Fruit fly (Drosophila melanogaster) whole organism, embryonic: Measurements from ENCODE around the gene CG6356.
A peak's percentile ranks its signal among the peaks of the same experiment; 100 is the strongest.

Experiments used
- Bdp1 ChIP-seq: fragments of 200-800 bp; sonication (Bioruptor generic); optimal IDR thresholded peaks from 3 replicates; lab custom pipeline; 2016; ENCODE audit warnings: missing biosample characterization, missing genetic modification characterization
- CG1024 ChIP-seq: fragments of 200-800 bp; sonication (Bioruptor generic); IDR thresholded peaks from 2 replicates; pipeline ENCODE4 v1.3.6; 2022; ENCODE audit warnings: missing biosample characterization, missing genetic modification characterization
- CG10979 ChIP-seq: fragments of 200-800 bp; sonication (Bioruptor generic); optimal IDR thresholded peaks from 2 replicates; lab custom pipeline; 2018; ENCODE audit warnings: missing biosample characterization, mild to moderate bottlenecking, missing genetic modification characterization, moderate library complexity
- CG11247 ChIP-seq: fragments of 200-800 bp; sonication (Bioruptor generic); IDR thresholded peaks from 2 replicates; pipeline ENCODE4 v1.3.6; 2022; ENCODE audit warnings: missing biosample characterization, missing genetic modification characterization
- CG12104 ChIP-seq: fragments of 200-800 bp; sonication (Bioruptor generic); optimal IDR thresholded peaks from 3 replicates; lab custom pipeline; 2016; ENCODE audit warnings: missing biosample characterization, missing genetic modification characterization
- CG12236 ChIP-seq: fragments of 200-800 bp; sonication (Bioruptor generic); optimal IDR thresholded peaks from 2 replicates; lab custom pipeline; 2016; ENCODE audit warnings: missing biosample characterization, missing genetic modification characterization
- CG13424 ChIP-seq: fragments of 200-800 bp; sonication (Bioruptor generic); optimal IDR thresholded peaks from 2 replicates; lab custom pipeline; 2019; ENCODE audit warnings: missing biosample characterization, mild to moderate bottlenecking, missing genetic modification characterization, moderate library complexity
- CG15011 ChIP-seq: fragments of 200-800 bp; sonication (Bioruptor generic); optimal IDR thresholded peaks from 3 replicates; lab custom pipeline; 2018; ENCODE audit warnings: missing biosample characterization, mild to moderate bottlenecking, missing genetic modification characterization
- CG15514 ChIP-seq: fragments of 200-800 bp; sonication (Bioruptor generic); optimal IDR thresholded peaks from 3 replicates; lab custom pipeline; 2017; ENCODE audit warnings: missing biosample characterization, missing genetic modification characterization, mild to moderate bottlenecking, moderate library complexity, missing genetic modification reagents
- CG18011 ChIP-seq: fragments of 200-800 bp; sonication (Bioruptor generic); optimal IDR thresholded peaks from 2 replicates; lab custom pipeline; 2017; ENCODE audit warnings: missing biosample characterization, missing genetic modification characterization, mild to moderate bottlenecking, moderate library complexity, missing genotype
- CG32532 ChIP-seq: fragments of 200-800 bp; sonication (Bioruptor generic); IDR thresholded peaks from 2 replicates; pipeline ENCODE4 v1.3.6; 2022; ENCODE audit warnings: missing biosample characterization, missing genetic modification characterization
- CG3995 ChIP-seq: fragments of 200-800 bp; sonication (Bioruptor generic); optimal IDR thresholded peaks from 3 replicates; lab custom pipeline; 2016; ENCODE audit warnings: missing biosample characterization, missing genetic modification characterization
- CG6272 ChIP-seq: fragments of 200-800 bp; sonication (Bioruptor generic); IDR thresholded peaks from 2 replicates; pipeline ENCODE4 v1.3.6; 2022; ENCODE audit warnings: missing biosample characterization, missing genetic modification characterization
- CG8359 ChIP-seq: fragments of 200-800 bp; sonication (Bioruptor generic); optimal IDR thresholded peaks from 2 replicates; lab custom pipeline; 2017; ENCODE audit warnings: missing biosample characterization, mild to moderate bottlenecking, missing genetic modification characterization, borderline replicate concordance
- CG9876 ChIP-seq: fragments of 200-800 bp; sonication (Bioruptor generic); optimal IDR thresholded peaks from 2 replicates; lab custom pipeline; 2016; ENCODE audit warnings: missing biosample characterization, missing genetic modification characterization
- D19A ChIP-seq: fragments of 200-800 bp; optimal IDR thresholded peaks from 3 replicates; lab custom pipeline; 2019; ENCODE audit warnings: missing biosample characterization, mild to moderate bottlenecking, missing genetic modification characterization, moderate library complexity
- Dfd ChIP-seq, 2 experiments: fragments of >200 bp; optimal IDR thresholded peaks; 2 replicates each; lab custom pipeline; 2017; ENCODE audit warnings: missing biosample characterization in 2 of 2, missing genetic modification characterization in 2 of 2
- Fer1 ChIP-seq: fragments of 200-800 bp; sonication (Bioruptor generic); optimal IDR thresholded peaks from 2 replicates; lab custom pipeline; 2017; ENCODE audit warnings: missing biosample characterization, mild to moderate bottlenecking, missing genetic modification characterization
- Fer2 ChIP-seq: fragments of 200-800 bp; sonication (Bioruptor generic); optimal IDR thresholded peaks from 2 replicates; lab custom pipeline; 2018; ENCODE audit warnings: missing biosample characterization, mild to moderate bottlenecking, missing genetic modification characterization, moderate library complexity
- GATAe ChIP-seq: fragments of 200-800 bp; sonication (Bioruptor generic); conservative IDR thresholded peaks from 2 replicates; pipeline ENCODE4 v1.3.6; 2022; ENCODE audit warnings: missing biosample characterization, missing genetic modification characterization
- HLHmδ ChIP-seq: fragments of 200-800 bp; sonication (Bioruptor generic); optimal IDR thresholded peaks from 2 replicates; lab custom pipeline; 2018; ENCODE audit warnings: missing biosample characterization, mild to moderate bottlenecking, missing genetic modification characterization, moderate library complexity
- Hey ChIP-seq: fragments of 200-800 bp; sonication (Bioruptor generic); optimal IDR thresholded peaks from 3 replicates; lab custom pipeline; 2018; ENCODE audit warnings: missing biosample characterization, mild to moderate bottlenecking, missing genetic modification characterization
- HmgD ChIP-seq: fragments of 200-800 bp; sonication (Bioruptor generic); optimal IDR thresholded peaks from 3 replicates; lab custom pipeline; 2016; ENCODE audit warnings: missing biosample characterization, missing genetic modification characterization
- HmgZ ChIP-seq: fragments of 200-800 bp; sonication (Bioruptor generic); optimal IDR thresholded peaks from 2 replicates; lab custom pipeline; 2018; ENCODE audit warnings: missing biosample characterization, mild to moderate bottlenecking, missing genetic modification characterization
- Hmr ChIP-seq: fragments of 200-800 bp; sonication (Bioruptor generic); optimal IDR thresholded peaks from 3 replicates; lab custom pipeline; 2017; ENCODE audit warnings: mild to moderate bottlenecking, missing biosample characterization, missing genetic modification reagents, missing genetic modification characterization
- Hmx ChIP-seq: fragments of 200-800 bp; sonication (Bioruptor generic); optimal IDR thresholded peaks from 2 replicates; lab custom pipeline; 2016; ENCODE audit warnings: missing biosample characterization, missing genetic modification characterization
- Hsf ChIP-seq: fragments of 200-800 bp; sonication (Bioruptor generic); optimal IDR thresholded peaks from 3 replicates; lab custom pipeline; 2016; ENCODE audit warnings: missing biosample characterization, missing genetic modification characterization
- Jarid2 ChIP-seq: fragments of 200-800 bp; sonication (Bioruptor generic); optimal IDR thresholded peaks from 3 replicates; lab custom pipeline; 2017; ENCODE audit warnings: mild to moderate bottlenecking, missing biosample characterization, missing genetic modification reagents, missing genetic modification characterization
- Kr ChIP-seq: fragments of 200-800 bp; sonication (Bioruptor generic); optimal IDR thresholded peaks from 2 replicates; lab custom pipeline; 2017; ENCODE audit warnings: missing biosample characterization, mild to moderate bottlenecking, missing genetic modification characterization
- Med ChIP-seq: fragments of 200-800 bp; sonication (Bioruptor generic); peaks from one replicate; lab custom pipeline; 2016; ENCODE audit warnings: missing biosample characterization, missing genetic modification characterization, mild to moderate bottlenecking, inconsistent platforms, moderate library complexity
- Pdp1 ChIP-seq, 2 experiments: fragments of 200-800 bp; sonication (Bioruptor generic); optimal IDR thresholded peaks; 3 replicates each; lab custom pipeline; 2016; ENCODE audit warnings: missing biosample characterization in 2 of 2, missing genetic modification characterization in 2 of 2, mild to moderate bottlenecking in 1 of 2, moderate library complexity in 1 of 2
- Ptx1 ChIP-seq: fragments of 200-800 bp; sonication (Bioruptor generic); IDR thresholded peaks from 2 replicates; pipeline ENCODE4 v1.3.6; 2022; ENCODE audit warnings: missing biosample characterization, missing genetic modification characterization
- Sox100B ChIP-seq: fragments of 200-800 bp; sonication (Bioruptor generic); optimal IDR thresholded peaks from 3 replicates; lab custom pipeline; 2018; ENCODE audit warnings: missing biosample characterization, mild to moderate bottlenecking, missing genetic modification characterization
- YL-1 ChIP-seq: fragments of 200-800 bp; sonication (Bioruptor generic); optimal IDR thresholded peaks from 3 replicates; lab custom pipeline; 2017; ENCODE audit warnings: missing biosample characterization, mild to moderate bottlenecking, missing genetic modification characterization
- abd-A ChIP-seq: fragments of 200-800 bp; sonication (Bioruptor generic); optimal IDR thresholded peaks from 3 replicates; lab custom pipeline; 2019; ENCODE audit warnings: missing biosample characterization, mild to moderate bottlenecking, missing genetic modification characterization, moderate library complexity
- br ChIP-seq: fragments of >200 bp; optimal IDR thresholded peaks from 2 replicates; lab custom pipeline; 2017
- fru ChIP-seq: fragments of >200 bp; optimal IDR thresholded peaks from 2 replicates; lab custom pipeline; 2017
- gt ChIP-seq: fragments of 200-800 bp; sonication (Bioruptor generic); IDR thresholded peaks from 2 replicates; pipeline ENCODE4 v1.3.6; 2022; ENCODE audit warnings: missing biosample characterization, missing genetic modification characterization
- her ChIP-seq: fragments of 200-800 bp; sonication (Bioruptor generic); optimal IDR thresholded peaks from 2 replicates; lab custom pipeline; 2016; ENCODE audit warnings: missing biosample characterization, missing genetic modification characterization
- hth ChIP-seq: fragments of >200 bp; optimal IDR thresholded peaks from 2 replicates; lab custom pipeline; 2017; ENCODE audit warnings: inconsistent platforms
- lilli ChIP-seq: fragments of 200-800 bp; sonication (Bioruptor generic); optimal IDR thresholded peaks from 3 replicates; lab custom pipeline; 2016; ENCODE audit warnings: missing biosample characterization, missing genetic modification characterization
- mirr ChIP-seq: fragments of 200-800 bp; sonication (Bioruptor generic); optimal IDR thresholded peaks from 3 replicates; lab custom pipeline; 2018; ENCODE audit warnings: missing biosample characterization, mild to moderate bottlenecking, missing genetic modification characterization
- mld ChIP-seq: fragments of 200-800 bp; sonication (Bioruptor generic); IDR thresholded peaks from 3 replicates; pipeline ENCODE4 v1.3.6; 2022; ENCODE audit warnings: missing biosample characterization, missing genetic modification characterization; ENCODE audit not compliant: partially characterized antibody
- ranshi ChIP-seq: fragments of 200-800 bp; sonication (Bioruptor generic); IDR thresholded peaks from 2 replicates; pipeline ENCODE4 v1.3.6; 2022; ENCODE audit warnings: missing biosample characterization, missing genetic modification characterization
- salm ChIP-seq: fragments of 200-800 bp; sonication (Bioruptor generic); optimal IDR thresholded peaks from 2 replicates; lab custom pipeline; 2018; ENCODE audit warnings: missing biosample characterization, mild to moderate bottlenecking, missing genetic modification characterization
- sd ChIP-seq: fragments of 200-800 bp; sonication (Bioruptor generic); optimal IDR thresholded peaks from 3 replicates; lab custom pipeline; 2018; ENCODE audit warnings: missing biosample characterization, mild to moderate bottlenecking, missing genetic modification characterization, moderate library complexity
- sima ChIP-seq: fragments of 200-800 bp; sonication (Bioruptor generic); optimal IDR thresholded peaks from 2 replicates; lab custom pipeline; 2016; ENCODE audit warnings: missing biosample characterization, missing genetic modification characterization
- so ChIP-seq: fragments of 200-800 bp; sonication (Bioruptor generic); IDR thresholded peaks from 3 replicates; pipeline ENCODE4 v1.3.6; 2022; ENCODE audit warnings: missing biosample characterization, missing genetic modification characterization
- ttk ChIP-seq: fragments of 200-800 bp; sonication (Bioruptor generic); IDR thresholded peaks from 2 replicates; pipeline ENCODE4 v2.1.2; 2022; ENCODE audit warnings: missing biosample characterization, missing genetic modification characterization
- z ChIP-seq: fragments of 200-800 bp; sonication (Bioruptor generic); IDR thresholded peaks from 3 replicates; pipeline ENCODE4 v1.3.6; 2022; ENCODE audit warnings: missing biosample characterization, missing genetic modification characterization

CG6356 gene

dm6 chr3R:24294784-24295555, 11.2 kb downstream of the CG6356 start, which contains the start of gene crb (continued):
- TF ChIP-seq CG15514: peak; percentile 65
- no peak for TF ChIP-seq GATAe (GFP tag; lab: Robert Waterston, UW)
- peak; percentile 57; the same call in 1 of the 3 replicates for TF ChIP-seq so (GFP tag; lab: Robert Waterston, UW)
- peak; percentile 30 for TF ChIP-seq Sox100B (GFP tag; lab: Kevin White, UChicago)
- peak; percentile 58 for TF ChIP-seq Fer1 (GFP tag; lab: Kevin White, UChicago)
- peak; percentile 68 for TF ChIP-seq her (GFP tag; lab: Kevin White, UChicago)
- TF ChIP-seq CG13424: peak; percentile 35
- no peak for TF ChIP-seq fru
- TF ChIP-seq CG32532 (GFP tag; lab: Robert Waterston, UW): peak; percentile 64
- TF ChIP-seq Kr (GFP tag; lab: Kevin White, UChicago): no peak
- TF ChIP-seq salm (tag; lab: Kevin White, UChicago): no peak
- TF ChIP-seq Med: peak; percentile 95
- peak; percentile 55 to 85 for TF ChIP-seq Pdp1 (GFP tag; optimal IDR thresholded peaks at IDR 0.05; lab: Kevin White, UChicago)
- TF ChIP-seq CG18011 (GFP tag; lab: Kevin White, UChicago): peak; percentile 26
- peak; percentile 59; the same call in 1 of the 2 replicates for TF ChIP-seq ranshi (GFP tag; lab: Robert Waterston, UW)
- TF ChIP-seq sima (GFP tag; lab: Kevin White, UChicago): no peak
- peak; percentile 82 for TF ChIP-seq Hmr (GFP tag; lab: Kevin White, UChicago)
- no peak for TF ChIP-seq Dfd (GFP tag; optimal IDR thresholded peaks at IDR 0.05; lab: Kevin White, UChicago)
- TF ChIP-seq CG8359 (GFP tag; lab: Kevin White, UChicago): no peak
- no peak for TF ChIP-seq CG12104 (GFP tag; lab: Kevin White, UChicago)
- no peak for TF ChIP-seq z
- TF ChIP-seq Bdp1 (GFP tag; lab: Kevin White, UChicago): peak; percentile 41
- no peak for TF ChIP-seq CG12236 (GFP tag; lab: Kevin White, UChicago)
- TF ChIP-seq CG9876 (GFP tag; lab: Kevin White, UChicago): no peak
- no peak for TF ChIP-seq abd-A
- no peak for TF ChIP-seq CG3995 (GFP tag; lab: Kevin White, UChicago)
- TF ChIP-seq gt (GFP tag; lab: Robert Waterston, UW): no peak
- TF ChIP-seq CG15011: no peak
- TF ChIP-seq mld (GFP tag; lab: Robert Waterston, UW): no peak
- no peak for TF ChIP-seq hth (lab: Kevin White, UChicago)
- TF ChIP-seq HLHmδ (GFP tag; lab: Kevin White, UChicago): peak; percentile 53
- TF ChIP-seq Hey (tag; lab: Kevin White, UChicago): no peak
- peak; percentile 7 for TF ChIP-seq YL-1 (GFP tag; lab: Kevin White, UChicago)
- TF ChIP-seq Ptx1 (GFP tag; lab: Robert Waterston, UW): peak; percentile 50
- TF ChIP-seq Jarid2: peak; percentile 94
- TF ChIP-seq Hmx (GFP tag; lab: Kevin White, UChicago): no peak
- peak; percentile 25 for TF ChIP-seq CG10979 (tag; lab: Kevin White, UChicago)
- TF ChIP-seq sd (tag; lab: Kevin White, UChicago): peak; percentile 56
- no peak; the same call in 1 of the 2 replicates for TF ChIP-seq CG1024
- TF ChIP-seq D19A (tag; lab: Kevin White, UChicago): no peak
- TF ChIP-seq Hsf (GFP tag; lab: Kevin White, UChicago): peak; percentile 50
- TF ChIP-seq CG6272 (GFP tag; lab: Robert Waterston, UW): 0 out of 2 replicates have a peak, but pooled peaks have one; percentile 22
- TF ChIP-seq CG11247 (GFP tag; lab: Robert Waterston, UW): peak; percentile 39; the same call in 1 of the 2 replicates
- TF ChIP-seq br: no peak
- TF ChIP-seq Fer2 (tag; lab: Kevin White, UChicago): no peak
- peak; percentile 66 for TF ChIP-seq lilli
- TF ChIP-seq HmgZ (tag; lab: Kevin White, UChicago): peak; percentile 83
- TF ChIP-seq ttk (GFP tag; lab: Robert Waterston, UW): peak; percentile 48; the same call in 1 of the 2 replicates
- peak; percentile 47 for TF ChIP-seq HmgD (GFP tag; lab: Kevin White, UChicago)
- TF ChIP-seq mirr (GFP tag; lab: Kevin White, UChicago): peak; percentile 60
